Worm (Caenorhabditis elegans) whole organism, L4 larva: ENCODE results near the gene atg-16.2.

Experiments used
- aly-2 ChIP-seq: sonication (generic microtip); optimal IDR thresholded peaks from 2 replicates; lab custom pipeline; 2018; ENCODE audit warnings: missing biosample characterization, missing genetic modification characterization
- fos-1 ChIP-seq: fragments of 150-350 bp; optimal IDR thresholded peaks from 2 replicates; lab custom pipeline; 2014; ENCODE audit warnings: missing biosample characterization, missing genetic modification characterization
- lim-7 ChIP-seq: fragments of 200-800 bp; sonication (Bioruptor generic); IDR thresholded peaks from 2 replicates; pipeline ENCODE4 v1.3.6; 2022; ENCODE audit warnings: missing genetic modification characterization, missing compliant biosample characterization
- mdl-1 ChIP-seq, 2 experiments: fragments of 150-350 bp in 1 of 2; sonication (generic microtip) in 1 of 2; optimal IDR thresholded peaks; 2 replicates each; lab custom pipeline; 2014 to 2017; ENCODE audit warnings: missing biosample characterization in 2 of 2, missing genetic modification characterization in 2 of 2
- unc-130 ChIP-seq: sonication (generic microtip); optimal IDR thresholded peaks from 2 replicates; lab custom pipeline; 2016; ENCODE audit warnings: missing genetic modification reagents, missing genetic modification characterization, missing compliant biosample characterization

DNA sequence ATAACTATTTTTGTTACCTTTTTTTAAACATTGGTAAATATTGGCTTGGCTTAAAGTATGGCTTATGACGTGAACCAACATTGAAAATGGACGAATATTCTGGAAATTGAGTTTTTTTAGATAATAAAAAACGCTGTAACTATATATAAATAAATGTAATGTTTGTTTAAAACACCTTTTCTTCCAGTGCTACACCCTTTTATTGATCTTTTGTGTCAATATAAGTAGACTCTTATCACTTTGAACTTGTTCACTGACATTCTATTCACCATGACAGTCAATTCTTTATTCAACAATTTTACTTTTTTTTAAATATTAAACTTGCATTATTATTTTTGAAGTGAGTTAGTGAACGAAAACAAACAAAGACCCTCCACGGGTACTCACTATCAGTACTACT lies 50.0 kb downstream of the atg-16.2 start, which contains the start of gene T25D10.1:
- TF ChIP-seq mdl-1 (tag; optimal IDR thresholded peaks at IDR 0.05; lab: Kevin White, UChicago) (no peak), fos-1 (tag; lab: Kevin White, UChicago) (no peak), lim-7 (GFP tag; lab: Robert Waterston, UW) (no peak), aly-2 (no peak), unc-130 (GFP tag; lab: Kevin White, UChicago) (no peak)
